Comparison of ENCODE assay signal across 4 fruit fly cellular contexts in genomic region chr3R:14294397-14295018, dm6.
TF ChIP-seq lines count a peak whose summit lies in the region.

No protein-coding gene starts in this region.

- TF ChIP-seq CTCF in whole organism, embryonic (GFP tag; optimal IDR thresholded peaks at IDR 0.05; lab: Kevin White, UChicago), result no peak

TF ChIP-seq in whole organism, adult, 20 proteins besides CTCF, POLR2A, EP300 and RAD21:
- TF ChIP-seq kay (GFP tag; lab: Kevin White, UChicago; ENCODE audit: borderline replicate concordance) (peak; percentile 80), ovo (GFP tag; optimal IDR thresholded peaks at IDR 0.05; lab: Kevin White, UChicago) (no peak), cic (GFP tag; optimal IDR thresholded peaks at IDR 0.05; lab: Kevin White, UChicago) (peak; percentile 37), cnc (optimal IDR thresholded peaks at IDR 0.05; lab: Kevin White, UChicago) (peak in 1 of 2 experiments; percentile 48), CG12768 (GFP tag; optimal IDR thresholded peaks at IDR 0.05; lab: Kevin White, UChicago) (no peak), bab1 (GFP tag; optimal IDR thresholded peaks at IDR 0.05; lab: Kevin White, UChicago) (no peak), Clk (GFP tag; optimal IDR thresholded peaks at IDR 0.05; lab: Kevin White, UChicago) (no peak), toe (GFP tag; optimal IDR thresholded peaks at IDR 0.05; lab: Kevin White, UChicago) (peak; percentile 16)

TF ChIP-seq in whole organism, embryonic, 481 proteins besides CTCF, POLR2A, EP300 and RAD21:
- peak; percentile 35 for TF ChIP-seq grn (GFP tag; optimal IDR thresholded peaks at IDR 0.05; lab: Kevin White, UChicago)
- TF ChIP-seq her (GFP tag; optimal IDR thresholded peaks at IDR 0.05; lab: Kevin White, UChicago), result no peak
- no peak for TF ChIP-seq ab (GFP tag; optimal IDR thresholded peaks at IDR 0.05; lab: Kevin White, UChicago)
- TF ChIP-seq so (GFP tag; IDR thresholded peaks at IDR 0.05; lab: Robert Waterston, UW), result no peak
- TF ChIP-seq CG9727 (GFP tag; optimal IDR thresholded peaks at IDR 0.05; lab: Kevin White, UChicago), result no peak
- TF ChIP-seq Stat92E (GFP tag; optimal IDR thresholded peaks at IDR 0.05; lab: Kevin White, UChicago), result no peak
- peak; percentile 30 for TF ChIP-seq Med (GFP tag; lab: Kevin White, UChicago)
- TF ChIP-seq CG6175 (GFP tag; IDR thresholded peaks at IDR 0.05; lab: Robert Waterston, UW), result no peak
- TF ChIP-seq disco-r (GFP tag; optimal IDR thresholded peaks at IDR 0.05; lab: Kevin White, UChicago), result no peak
- no peak for TF ChIP-seq gsb-n (tag; optimal IDR thresholded peaks at IDR 0.05; lab: Kevin White, UChicago)
- TF ChIP-seq exex (tag; optimal IDR thresholded peaks at IDR 0.05; lab: Kevin White, UChicago), result peak; percentile 3
- TF ChIP-seq Dip2 (GFP tag; IDR thresholded peaks at IDR 0.05; lab: Robert Waterston, UW), result no peak
- TF ChIP-seq lbe (GFP tag; optimal IDR thresholded peaks at IDR 0.05; lab: Kevin White, UChicago), result peak; percentile 35
- TF ChIP-seq sug (tag; optimal IDR thresholded peaks at IDR 0.05; lab: Kevin White, UChicago), result peak; percentile 7
- no peak for TF ChIP-seq ase (GFP tag; IDR thresholded peaks at IDR 0.05; lab: Robert Waterston, UW)
- no peak for TF ChIP-seq croc (GFP tag; conservative IDR thresholded peaks at IDR 0.05; lab: Robert Waterston, UW)
- TF ChIP-seq Eip74EF (GFP tag; optimal IDR thresholded peaks at IDR 0.05; lab: Kevin White, UChicago), result no peak
- TF ChIP-seq lab (GFP tag; optimal IDR thresholded peaks at IDR 0.05; lab: Kevin White, UChicago), result peak; percentile 12
- TF ChIP-seq sens (GFP tag; lab: Kevin White, UChicago), result peak; percentile 52
- TF ChIP-seq B-H2 (GFP tag; optimal IDR thresholded peaks at IDR 0.05; lab: Kevin White, UChicago), result no peak
- no peak for TF ChIP-seq nmo (GFP tag; optimal IDR thresholded peaks at IDR 0.05; lab: Kevin White, UChicago)
- TF ChIP-seq CG32772 (GFP tag; IDR thresholded peaks at IDR 0.05; lab: Robert Waterston, UW), result no peak
TF ChIP-seq in whole organism, embryonic: peak in this region for 7.

TF ChIP-seq in whole organism, prepupa, 60 proteins besides CTCF, POLR2A, EP300 and RAD21:
- TF ChIP-seq Eip93F (GFP tag; optimal IDR thresholded peaks at IDR 0.05; lab: Kevin White, UChicago), result peak; percentile 82
- TF ChIP-seq fkh (GFP tag; optimal IDR thresholded peaks at IDR 0.05; lab: Kevin White, UChicago), result no peak
- TF ChIP-seq acj6 (GFP tag; optimal IDR thresholded peaks at IDR 0.05; lab: Kevin White, UChicago), result no peak
- TF ChIP-seq CG32006 (GFP tag; optimal IDR thresholded peaks at IDR 0.05; lab: Kevin White, UChicago), result no peak
- no peak for TF ChIP-seq salr (GFP tag; optimal IDR thresholded peaks at IDR 0.05; lab: Kevin White, UChicago)
- peak; percentile 52 for TF ChIP-seq svp (GFP tag; lab: Kevin White, UChicago)
- no peak for TF ChIP-seq CG11294 (GFP tag; IDR thresholded peaks at IDR 0.05; lab: Robert Waterston, UW)
- TF ChIP-seq CG4318 (GFP tag; optimal IDR thresholded peaks at IDR 0.05; lab: Kevin White, UChicago), result no peak
- TF ChIP-seq topi (GFP tag; optimal IDR thresholded peaks at IDR 0.05; lab: Kevin White, UChicago), result no peak
- TF ChIP-seq Sox14 (GFP tag; optimal IDR thresholded peaks at IDR 0.05; lab: Kevin White, UChicago), result peak; percentile 14
- no peak for TF ChIP-seq pdm3 (GFP tag; optimal IDR thresholded peaks at IDR 0.05; lab: Kevin White, UChicago)
- peak; percentile 62 for TF ChIP-seq vri (GFP tag; optimal IDR thresholded peaks at IDR 0.05; lab: Kevin White, UChicago)

TF ChIP-seq in whole organism, wandering third instar larva, 38 proteins besides CTCF, POLR2A, EP300 and RAD21:
- TF ChIP-seq Rel (GFP tag; optimal IDR thresholded peaks at IDR 0.05; lab: Kevin White, UChicago) (no peak), Rel (tag; optimal IDR thresholded peaks at IDR 0.05; lab: Kevin White, UChicago) (peak; percentile 94), h (GFP tag; optimal IDR thresholded peaks at IDR 0.05; lab: Kevin White, UChicago) (peak; percentile 15), brk (GFP tag; optimal IDR thresholded peaks at IDR 0.05; lab: Kevin White, UChicago) (peak; percentile 6), Sp1 (GFP tag; optimal IDR thresholded peaks at IDR 0.05; lab: Kevin White, UChicago) (no peak)
